Fruit fly (Drosophila melanogaster): ENCODE data around the gene skd.

The skd gene

dm6 chr3L:20949371-20950135 is 77.7 kb downstream of the skd start, which contains the start of gene fng (continued):
- TF ChIP-seq CG8359 (GFP tag; optimal IDR thresholded peaks at IDR 0.05; ENCODE audit: borderline replicate concordance) (peak; percentile 21), CG13894 (tag; optimal IDR thresholded peaks at IDR 0.05) (peak; percentile 46), Ada2b (GFP tag; IDR thresholded peaks at IDR 0.05) (no peak), Elba2 (GFP tag; optimal IDR thresholded peaks at IDR 0.05) (peak; percentile 47), CG42726 (GFP tag; IDR thresholded peaks at IDR 0.05; ENCODE audit: partially characterized antibody) (peak; percentile 49; the same call in 1 of the 2 replicates), cato (GFP tag; optimal IDR thresholded peaks at IDR 0.05; ENCODE audit: borderline replicate concordance) (no peak), E2f2 (GFP tag; IDR thresholded peaks at IDR 0.05) (0 out of 2 replicates have a peak, but pooled peaks have one; percentile 4), chm (GFP tag; IDR thresholded peaks at IDR 0.05) (peak; percentile 66), lbe (GFP tag; optimal IDR thresholded peaks at IDR 0.05) (peak; percentile 40), Trl (optimal IDR thresholded peaks at IDR 0.05) (peak; percentile 96 to 99), Trl (GFP tag; optimal IDR thresholded peaks at IDR 0.05) (peak; percentile 21), CG2199 (GFP tag; IDR thresholded peaks at IDR 0.05) (peak; percentile 45; the same call in 1 of the 3 replicates), Sry-δ (GFP tag; optimal IDR thresholded peaks at IDR 0.05) (no peak), CG4424 (GFP tag; optimal IDR thresholded peaks at IDR 0.05) (peak; percentile 10), insv (GFP tag; optimal IDR thresholded peaks at IDR 0.05) (peak; percentile 58 to 94), Bgb (GFP tag; IDR thresholded peaks at IDR 0.05; ENCODE audit: partially characterized antibody) (peak; percentile 38; the same call in 1 of the 2 replicates)

- TF ChIP-seq CG15514 (GFP tag; optimal IDR thresholded peaks at IDR 0.05) (no peak), CG17385 (GFP tag; optimal IDR thresholded peaks at IDR 0.05) (no peak), Hey (tag; optimal IDR thresholded peaks at IDR 0.05) (no peak), Lhr (GFP tag; optimal IDR thresholded peaks at IDR 0.05) (no peak), sim (GFP tag; IDR thresholded peaks at IDR 0.05) (no peak), Sox100B (GFP tag; optimal IDR thresholded peaks at IDR 0.05) (no peak), kni (GFP tag; optimal IDR thresholded peaks at IDR 0.05) (no peak), Hand (GFP tag; optimal IDR thresholded peaks at IDR 0.05) (no peak), HLH3B (GFP tag; IDR thresholded peaks at IDR 0.05) (no peak), chn (GFP tag; optimal IDR thresholded peaks at IDR 0.05) (no peak), CG2678 (tag; optimal IDR thresholded peaks at IDR 0.05) (no peak), CrebB (tag; optimal IDR thresholded peaks at IDR 0.05) (no peak), CG11093 (GFP tag; IDR thresholded peaks at IDR 0.05) (no peak), Lim3 (GFP tag; IDR thresholded peaks at IDR 0.05) (no peak), CG11085 (GFP tag; IDR thresholded peaks at IDR 0.05) (no peak), CG10431 (GFP tag; optimal IDR thresholded peaks at IDR 0.05) (no peak), caup (GFP tag; optimal IDR thresholded peaks at IDR 0.05; ENCODE audit: severe bottlenecking) (no peak), ro (GFP tag; IDR thresholded peaks at IDR 0.05) (no peak)
These were observed 78.8 kb downstream of the skd start for dm6 chr3L:20948404-20948803.

- TF ChIP-seq fd3F (GFP tag; optimal IDR thresholded peaks at IDR 0.05) = no peak
- TF ChIP-seq vvl (GFP tag; IDR thresholded peaks at IDR 0.05) = peak; percentile 16; the same call in 1 of the 2 replicates
These were observed 80.3 kb downstream of the skd start for dm6 chr3L:20946944-20947343.
